Fruit fly (Drosophila melanogaster) whole organism, embryonic: ENCODE data around the gene Slmap.

ENCODE experiments used
- CG17186 ChIP-seq: fragments of 200-800 bp; sonication (Bioruptor generic); optimal IDR thresholded peaks from 3 replicates; lab custom pipeline; 2017; ENCODE audit warnings: missing biosample characterization, missing genetic modification reagents, missing genetic modification characterization
- CG17385 ChIP-seq: fragments of 200-800 bp; sonication (Bioruptor generic); optimal IDR thresholded peaks from 3 replicates; lab custom pipeline; 2018; ENCODE audit warnings: missing biosample characterization, mild to moderate bottlenecking, missing genetic modification characterization
- CG6765 ChIP-seq: fragments of 200-800 bp; sonication (Bioruptor generic); optimal IDR thresholded peaks from 3 replicates; lab custom pipeline; 2017; ENCODE audit warnings: missing biosample characterization, mild to moderate bottlenecking, missing genetic modification characterization
- Trl ChIP-seq, 3 experiments: fragments of >200 bp in 2 of 3; fragments of 200-800 bp in 1 of 3; sonication (Bioruptor generic) in 1 of 3; optimal IDR thresholded peaks; 2 replicates in 1 of 3; 3 replicates in 2 of 3; lab custom pipeline; 2016 to 2017; ENCODE audit warnings: missing biosample characterization in 1 of 3, missing genetic modification characterization in 1 of 3
- danr ChIP-seq: fragments of 200-800 bp; sonication (Bioruptor generic); IDR thresholded peaks from 2 replicates; pipeline ENCODE4 v1.3.6; 2022; ENCODE audit warnings: missing biosample characterization, missing genetic modification characterization
- fd102C ChIP-seq: fragments of 200-800 bp; sonication (Bioruptor generic); optimal IDR thresholded peaks from 2 replicates; lab custom pipeline; 2018; ENCODE audit warnings: missing biosample characterization, mild to moderate bottlenecking, missing genetic modification characterization, moderate library complexity

- TF ChIP-seq fd102C (GFP tag; lab: Kevin White, UChicago) (no peak), Trl (optimal IDR thresholded peaks at IDR 0.05; lab: Kevin White, UChicago) (no peak), Trl (GFP tag; optimal IDR thresholded peaks at IDR 0.05; lab: Kevin White, UChicago) (no peak), danr (GFP tag; lab: Robert Waterston, UW) (no peak), CG17186 (GFP tag; lab: Kevin White, UChicago) (no peak), CG17385 (no peak), CG6765 (no peak)
These were observed 9.3 kb upstream of the Slmap start for dm6 chr2L:22569530-22569929.
